Worm (Caenorhabditis elegans) whole organism, dauer: ENCODE measurements around the gene F26D2.14.

ENCODE experiments used
- unc-62 ChIP-seq: sonication (generic microtip); optimal IDR thresholded peaks from 2 replicates; lab custom pipeline; 2017; ENCODE audit warnings: missing biosample characterization, missing genetic modification reagents, missing genetic modification characterization

Gene F26D2.14

DNA sequence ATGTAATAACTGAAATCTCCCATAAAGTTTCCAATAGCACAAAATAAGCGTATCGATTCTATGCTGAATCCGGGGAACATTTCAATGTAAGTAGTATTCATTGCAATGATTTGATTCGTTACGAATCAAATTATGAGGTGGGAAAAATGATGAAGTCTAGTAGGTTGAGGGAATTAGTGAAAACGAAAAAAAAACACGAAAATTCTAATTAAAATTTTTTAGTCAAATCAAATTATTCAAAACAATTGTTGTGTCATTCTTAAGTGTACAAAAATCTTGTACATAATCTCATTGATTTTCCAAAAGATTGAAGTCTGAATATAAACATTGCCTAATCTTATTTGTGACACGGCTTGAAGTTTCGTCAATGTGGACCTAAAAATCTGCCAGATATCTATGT, 11.2 kb upstream of the F26D2.14 start, which contains the start of gene srw-29:
TSS of gene srw-29 (minus strand) at position 101 of the 400 bp plus-strand sequence.
- TF ChIP-seq unc-62 (GFP tag; lab: Kevin White, UChicago): no peak

DNA sequence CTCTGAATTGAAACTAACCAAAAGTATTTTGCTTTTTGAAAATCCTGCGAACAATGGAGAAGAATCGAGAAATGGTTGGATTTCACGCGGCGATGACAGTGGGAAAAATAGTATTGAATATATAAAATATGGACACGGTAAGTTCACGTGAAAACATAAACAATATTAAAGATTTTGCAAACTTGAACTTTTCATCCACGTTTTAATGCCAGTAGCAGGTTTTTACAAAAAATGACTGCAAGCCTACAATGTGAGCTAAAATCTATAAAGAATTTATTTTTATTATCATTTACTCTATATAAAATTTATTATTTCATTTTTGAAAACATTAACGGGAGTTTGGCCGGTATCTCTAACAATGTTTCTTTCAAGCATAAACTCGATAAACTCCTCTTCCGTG, 6.2 kb upstream of the F26D2.14 start, which contains the start of gene F26D2.10:
TSS of gene F26D2.10 (minus strand) at position 101 of the 400 bp plus-strand sequence.
- TF ChIP-seq unc-62 (GFP tag; lab: Kevin White, UChicago): no peak

DNA sequence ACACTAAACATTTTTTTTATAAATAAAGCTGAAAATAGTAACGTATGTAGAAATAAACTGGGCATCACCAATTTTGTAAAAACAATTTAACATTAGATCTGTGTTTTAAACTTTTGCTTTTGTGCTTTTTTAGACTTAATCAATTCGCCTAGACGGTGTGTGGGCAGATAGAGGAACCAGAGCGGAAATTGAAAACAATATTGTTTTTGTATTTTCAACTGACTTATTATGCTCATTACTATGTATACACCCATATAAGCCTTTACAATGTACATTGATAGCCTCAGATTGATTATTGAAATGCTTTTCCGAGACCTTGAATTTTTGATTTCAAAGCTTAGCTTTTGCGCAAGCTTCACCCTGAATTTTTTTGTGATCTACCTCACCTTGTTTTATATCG, 5.7 kb upstream of the F26D2.14 start, which contains the start of gene str-73:
TSS of gene str-73 (plus strand) at position 301 of the 400 bp plus-strand sequence.
- no peak for TF ChIP-seq unc-62 (GFP tag; lab: Kevin White, UChicago)

DNA sequence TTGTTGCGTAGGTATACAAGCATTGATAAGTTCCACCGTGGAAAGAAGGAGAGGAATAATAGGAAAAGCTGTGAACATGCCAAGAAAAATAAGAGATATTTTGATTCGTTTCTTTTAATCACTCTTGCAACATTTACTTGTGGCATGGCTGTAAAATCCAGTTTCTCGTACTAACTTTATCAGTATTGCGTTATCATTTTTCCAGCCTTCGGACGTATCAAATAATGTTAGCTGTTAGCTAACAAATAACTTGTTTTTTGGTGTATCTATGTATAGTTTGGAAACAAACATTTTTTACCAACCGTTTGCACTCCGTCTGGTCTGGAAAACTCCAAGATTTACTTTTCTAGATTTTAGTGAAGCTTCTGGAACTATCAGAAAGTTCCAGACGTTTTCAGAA, 2.2 kb upstream of the F26D2.14 start, which contains the start of gene clec-234:
TSS of gene clec-234 (minus strand) at position 101 of the 400 bp plus-strand sequence.
- TF ChIP-seq unc-62 (GFP tag; lab: Kevin White, UChicago): no peak

DNA sequence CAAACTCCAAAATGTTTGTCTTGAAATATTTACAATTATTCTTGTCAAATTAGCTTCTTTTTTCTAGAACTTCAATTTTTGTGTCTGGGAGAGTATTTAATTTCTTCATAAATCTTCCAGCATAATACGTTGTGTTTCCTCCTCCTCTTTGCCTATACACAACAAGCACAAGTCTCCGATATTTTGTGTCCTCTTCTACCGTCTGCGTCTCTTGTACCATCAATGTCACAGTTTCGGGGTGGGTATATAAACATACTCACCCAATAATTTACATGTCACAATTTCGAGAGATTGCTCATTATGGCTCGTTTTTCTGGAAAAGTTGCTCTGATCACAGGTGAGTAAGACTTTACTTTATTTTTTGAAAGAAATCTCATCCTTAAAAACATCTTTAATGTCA, 1.9 kb downstream of the F26D2.14 start, which contains the start of gene F26D2.15:
TSS of gene F26D2.15 (plus strand) at position 301 of the 400 bp plus-strand sequence.
- TF ChIP-seq unc-62 (GFP tag; lab: Kevin White, UChicago): no peak

DNA sequence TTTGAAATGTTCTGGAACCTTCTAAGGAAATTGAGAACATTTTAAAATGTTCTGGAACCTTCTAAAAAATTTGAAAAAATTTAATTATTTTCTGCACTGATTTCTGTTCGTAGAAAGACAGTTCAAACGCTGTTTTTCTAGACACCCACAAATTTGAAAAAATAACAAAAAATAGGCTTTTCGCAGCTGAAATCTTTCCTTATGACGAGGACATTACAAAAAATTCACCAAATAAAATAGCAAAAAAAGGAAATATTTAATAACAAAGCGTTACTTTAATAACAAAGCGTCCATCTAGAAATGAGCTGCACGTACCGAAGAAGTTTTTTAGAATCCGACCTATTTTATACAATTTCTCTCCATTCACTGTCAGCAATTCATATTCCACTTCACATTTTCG, 8.0 kb downstream of the F26D2.14 start, which contains the start of gene srh-141:
TSS of gene srh-141 (plus strand) at position 301 of the 400 bp plus-strand sequence.
- no peak for TF ChIP-seq unc-62 (GFP tag; lab: Kevin White, UChicago)

DNA sequence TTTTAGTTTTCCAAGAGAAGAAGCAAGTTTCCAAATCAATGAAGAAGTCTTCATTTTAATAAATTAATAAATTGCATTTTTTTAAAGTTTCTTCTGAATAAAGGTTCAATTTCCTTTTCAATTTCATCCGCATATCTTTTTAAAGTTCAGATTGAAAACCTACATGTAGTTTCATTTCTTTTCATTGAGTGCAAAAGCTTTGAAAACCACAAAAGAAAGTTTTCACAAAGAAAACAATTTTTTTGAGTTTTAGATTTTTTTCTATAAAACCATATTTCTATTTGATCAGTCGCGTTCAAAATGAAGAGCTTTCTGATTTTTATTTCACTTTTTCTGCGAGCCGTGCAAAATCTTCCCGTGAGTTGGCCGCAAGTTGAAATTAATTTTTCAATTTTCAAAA, 10.0 kb downstream of the F26D2.14 start, which contains the start of gene T08G3.6:
TSS of gene T08G3.6 (plus strand) at position 301 of the 400 bp plus-strand sequence.
- TF ChIP-seq unc-62 (GFP tag; lab: Kevin White, UChicago): no peak

DNA sequence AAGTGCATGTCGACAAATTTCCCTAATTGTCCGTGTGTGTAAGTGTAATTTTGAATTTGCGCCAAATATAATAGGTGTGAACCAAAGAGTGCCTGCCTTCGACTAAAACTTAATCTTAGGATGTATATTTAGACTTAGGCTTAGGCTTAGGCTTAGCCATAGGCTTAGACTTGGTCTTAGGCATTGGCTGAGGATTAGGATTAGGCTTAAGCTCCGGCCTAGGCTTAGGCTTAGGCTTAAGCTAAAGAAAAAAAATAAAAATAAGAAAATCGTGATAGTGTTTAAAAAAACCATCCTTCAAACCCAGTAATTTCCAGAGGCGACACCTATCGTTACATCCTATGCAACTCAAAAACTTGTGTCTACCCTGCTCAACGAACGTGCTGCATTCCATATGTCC, 10.5 kb downstream of the F26D2.14 start:
- TF ChIP-seq unc-62 (GFP tag; lab: Kevin White, UChicago): no peak

DNA sequence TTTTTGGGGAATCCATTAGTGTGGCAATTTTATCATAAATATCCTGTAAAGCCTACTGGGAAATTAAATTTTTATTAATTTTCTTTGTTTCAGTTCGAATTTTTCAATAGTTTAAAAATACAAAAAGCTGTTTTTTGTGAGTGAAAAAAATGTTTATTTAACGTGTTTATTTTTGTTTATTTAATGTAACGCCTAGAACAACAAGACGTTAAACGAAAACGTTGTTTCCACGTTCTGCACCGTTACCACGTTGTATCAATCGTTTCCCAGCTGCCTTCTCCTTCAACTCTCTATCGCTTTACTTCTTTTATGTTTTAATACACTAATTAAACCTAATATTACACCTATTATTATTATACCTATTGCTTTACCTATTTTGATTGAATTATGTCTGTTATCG, 12.1 kb downstream of the F26D2.14 start, which contains the start of gene T08G3.13:
TSS of gene T08G3.13 (plus strand) at position 301 of the 400 bp plus-strand sequence.
- TF ChIP-seq unc-62 (GFP tag; lab: Kevin White, UChicago): no peak

DNA sequence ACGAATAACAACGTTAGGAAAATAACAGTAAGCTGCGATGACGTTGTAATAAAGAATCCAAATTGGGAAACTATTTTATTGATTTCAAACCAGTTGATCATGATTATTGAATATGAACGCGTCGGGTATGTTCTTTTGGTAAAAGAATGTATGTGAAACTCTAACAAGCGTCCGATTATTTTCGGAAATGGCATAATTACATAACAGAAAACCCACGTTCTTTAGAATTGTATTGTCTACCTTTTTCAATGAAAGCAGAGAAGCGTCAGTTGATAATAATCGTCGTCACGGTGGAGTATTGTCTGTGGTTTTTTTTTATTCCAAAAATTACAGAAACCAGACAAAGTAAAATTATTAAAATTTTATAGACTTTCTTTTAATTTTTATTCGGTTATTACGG, 19.4 kb downstream of the F26D2.14 start, which contains the start of gene str-14:
TSS of gene str-14 (minus strand) at position 101 of the 400 bp plus-strand sequence.
- TF ChIP-seq unc-62 (GFP tag; lab: Kevin White, UChicago): no peak

DNA sequence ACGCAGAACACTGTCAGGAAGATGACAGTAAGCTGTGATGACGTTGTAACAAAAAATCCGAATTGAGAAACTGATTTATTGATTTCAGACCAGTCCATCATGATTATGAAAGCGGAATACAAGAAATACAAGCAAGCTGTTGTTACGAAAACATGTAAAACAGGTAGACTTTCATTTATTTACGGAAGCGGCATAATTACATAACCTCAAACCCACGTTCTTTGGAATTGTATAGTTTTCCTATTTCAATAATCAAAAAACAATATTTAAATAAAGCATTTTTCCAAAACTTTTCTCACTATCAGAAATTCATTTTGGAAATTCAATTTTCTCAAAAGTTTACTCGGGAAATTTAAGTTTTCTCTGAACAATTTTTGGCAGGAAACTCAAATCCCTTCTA, 23.1 kb downstream of the F26D2.14 start, which contains the start of gene str-15:
TSS of gene str-15 (minus strand) at position 101 of the 400 bp plus-strand sequence.
- no peak for TF ChIP-seq unc-62 (GFP tag; lab: Kevin White, UChicago)

DNA sequence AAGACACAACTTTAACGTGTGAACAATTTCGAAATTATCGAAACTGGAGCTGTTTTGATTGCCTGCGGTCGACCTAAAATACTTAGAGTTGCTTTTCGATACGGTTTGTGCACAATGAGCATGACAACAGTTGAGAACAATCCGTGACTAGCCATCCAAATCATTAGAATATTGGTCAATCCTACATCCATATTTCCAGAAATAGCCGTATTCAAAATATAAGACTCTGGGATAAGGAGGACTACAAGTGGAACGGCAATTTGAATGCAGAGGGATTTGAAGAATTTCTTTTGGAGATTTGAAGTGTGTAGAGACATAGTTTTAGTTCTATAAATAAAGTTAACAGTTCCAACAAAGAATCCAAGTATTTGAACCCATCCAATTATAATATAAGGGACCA, 23.7 kb downstream of the F26D2.14 start:
- no peak for TF ChIP-seq unc-62 (GFP tag; lab: Kevin White, UChicago)

DNA sequence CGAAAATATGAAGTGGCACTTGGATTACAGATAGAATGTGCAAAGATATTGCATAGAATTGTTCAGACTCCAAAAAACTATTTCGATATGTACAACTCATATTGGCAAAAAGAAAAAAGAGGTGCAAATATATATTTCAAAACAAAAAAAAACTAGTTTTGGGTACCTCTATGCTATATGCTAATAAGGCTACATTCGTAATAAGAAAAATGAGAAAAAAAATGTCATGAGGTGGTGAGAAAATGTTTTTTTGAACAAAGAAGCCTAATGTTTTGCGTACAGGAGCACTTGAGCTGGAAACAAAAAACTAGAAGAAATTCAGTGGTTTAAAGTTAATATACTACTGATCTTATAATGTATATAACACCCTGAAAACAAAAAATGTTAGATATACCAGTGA, 25.2 kb downstream of the F26D2.14 start, which contains the start of gene srh-142:
TSS of gene srh-142 (minus strand) at position 101 of the 400 bp plus-strand sequence.
- no peak for TF ChIP-seq unc-62 (GFP tag; lab: Kevin White, UChicago)

DNA sequence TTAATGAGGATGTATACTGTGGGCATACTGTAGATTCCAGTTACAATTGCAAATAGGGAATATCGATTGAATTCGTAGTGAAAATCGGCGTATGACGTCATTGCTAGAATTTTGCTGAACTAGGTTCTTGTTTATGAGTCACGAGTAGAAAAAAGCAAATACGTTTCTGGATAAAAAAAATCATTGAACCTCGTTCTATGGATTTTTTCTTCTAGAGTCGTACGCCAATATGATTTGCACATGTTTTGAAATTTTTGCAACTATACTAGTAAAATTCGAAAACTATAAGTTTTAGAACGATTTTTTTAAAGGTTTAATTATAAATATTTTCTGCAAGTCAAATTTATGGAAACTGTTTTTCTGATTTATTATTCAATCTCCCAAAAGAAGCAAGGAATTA, 32.2 kb downstream of the F26D2.14 start, which contains the start of gene sru-44:
TSS of gene sru-44 (minus strand) at position 101 of the 400 bp plus-strand sequence.
- TF ChIP-seq unc-62 (GFP tag; lab: Kevin White, UChicago): no peak

DNA sequence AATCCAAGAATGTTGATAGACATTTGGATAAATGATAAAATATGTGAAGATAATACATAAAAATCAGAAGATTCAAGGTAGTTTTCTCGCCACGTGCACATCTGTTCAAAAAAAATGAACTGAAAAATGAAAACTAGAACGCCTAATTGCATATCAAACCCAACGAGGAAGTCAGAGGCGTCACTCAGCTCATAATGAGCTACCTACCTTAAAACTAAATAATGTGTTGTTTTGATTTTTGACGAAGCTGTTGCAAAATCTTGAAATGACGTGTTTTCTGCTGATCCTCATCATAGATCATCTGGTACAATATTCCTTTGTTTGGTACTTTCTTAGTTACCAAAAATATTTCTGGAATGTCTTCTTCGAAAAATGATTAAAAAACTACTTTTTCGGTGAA, 35.3 kb downstream of the F26D2.14 start, which contains the start of gene srh-138:
TSS of gene srh-138 (minus strand) at position 101 of the 400 bp plus-strand sequence.
- no peak for TF ChIP-seq unc-62 (GFP tag; lab: Kevin White, UChicago)

DNA sequence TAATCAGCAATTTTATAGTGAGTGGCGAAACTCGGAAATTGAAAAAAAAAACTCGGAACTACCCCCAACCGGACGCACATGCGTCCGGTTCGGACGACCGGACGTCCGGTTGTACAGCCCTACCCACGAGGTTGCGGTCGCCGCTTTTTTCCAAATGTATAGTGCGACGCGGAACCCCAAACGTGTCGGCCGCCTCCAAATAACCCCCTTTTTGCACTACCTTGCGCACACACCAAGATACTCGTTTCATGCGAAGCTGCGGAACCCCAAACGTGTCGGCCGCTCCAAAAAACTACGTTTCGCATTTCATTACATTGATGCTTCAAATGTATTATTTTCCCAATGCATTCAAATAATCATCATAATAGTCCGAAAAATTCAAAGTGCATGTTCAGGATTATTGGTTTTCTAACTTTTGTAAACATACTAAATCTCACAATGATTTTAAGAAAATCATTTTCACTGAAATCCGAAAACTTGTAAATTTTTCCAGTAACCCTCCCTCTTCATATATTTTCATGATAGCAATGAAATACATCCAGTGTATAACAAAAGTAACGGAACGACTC, 36.4 kb downstream of the F26D2.14 start, which contains the start of gene srw-35:
TSS of gene srw-35 (plus strand) at position 519 of the 569 bp plus-strand sequence.
- TF ChIP-seq unc-62 (GFP tag; lab: Kevin White, UChicago): no peak
